Worm (Caenorhabditis elegans) whole organism, midembryonic: Measurements from ENCODE around the gene mlc-7.

Experiments used
- T22C8.4 ChIP-seq: fragments of 200-800 bp; sonication (Bioruptor generic); IDR thresholded peaks from 2 replicates; pipeline ENCODE4 v1.3.6; 2022; ENCODE audit warnings: missing genetic modification characterization, missing compliant biosample characterization
- cog-1 ChIP-seq: sonication (generic microtip); optimal IDR thresholded peaks from 2 replicates; lab custom pipeline; 2016; ENCODE audit warnings: missing genetic modification characterization, missing compliant biosample characterization
- flt-1 ChIP-seq: fragments of 200-800 bp; sonication (Bioruptor generic); IDR thresholded peaks from 2 replicates; pipeline ENCODE4 v1.3.6; 2022; ENCODE audit warnings: missing genetic modification characterization, missing compliant biosample characterization
- klf-2 ChIP-seq: fragments of 200-800 bp; sonication (Bioruptor generic); conservative IDR thresholded peaks from 2 replicates; pipeline ENCODE4 v1.3.6; 2022; ENCODE audit warnings: missing genetic modification reagents, missing genetic modification characterization, missing compliant biosample characterization
- med-1 ChIP-seq: sonication (generic microtip); optimal IDR thresholded peaks from 2 replicates; lab custom pipeline; 2017; ENCODE audit warnings: missing genetic modification characterization, mild to moderate bottlenecking, missing compliant biosample characterization, antibody characterized with exemption, missing genetic modification reagents; ENCODE audit not compliant: insufficient read depth
- ref-1 ChIP-seq: fragments of 200-800 bp; sonication (Bioruptor generic); conservative IDR thresholded peaks from 2 replicates; pipeline ENCODE4 v1.3.6; 2022; ENCODE audit warnings: missing genetic modification reagents, missing genetic modification characterization, missing compliant biosample characterization
- tab-1 ChIP-seq: fragments of 200-800 bp; sonication (Bioruptor generic); IDR thresholded peaks from 2 replicates; pipeline ENCODE4 v1.3.6; 2022; ENCODE audit warnings: missing genetic modification characterization, missing compliant biosample characterization
- ztf-23 ChIP-seq: fragments of 200-800 bp; sonication (Bioruptor generic); IDR thresholded peaks from 2 replicates; pipeline ENCODE4 v1.3.6; 2022; ENCODE audit warnings: missing genetic modification reagents, missing genetic modification characterization, missing compliant biosample characterization
- ztf-29 ChIP-seq: fragments of 200-800 bp; sonication (Bioruptor generic); IDR thresholded peaks from 2 replicates; pipeline ENCODE4 v1.3.6; 2022; ENCODE audit warnings: missing genetic modification reagents, missing genetic modification characterization, missing compliant biosample characterization

mlc-7 gene

ce11 chrIII:13779360-13780093, 28.3 kb downstream of the mlc-7 start:
- TF ChIP-seq cog-1 (tag; lab: Kevin White, UChicago) (no peak), ztf-23 (GFP tag; lab: Robert Waterston, UW) (no peak), med-1 (GFP tag; lab: Kevin White, UChicago) (no peak), ztf-29 (GFP tag; lab: Robert Waterston, UW) (no peak)

ce11 chrIII:13780199-13780706, 29.0 kb downstream of the mlc-7 start, which contains the start of gene pot-3:
TSS of gene pot-3 (plus strand) at chrIII:13780215.
- TF ChIP-seq cog-1 (tag; lab: Kevin White, UChicago) (no peak), ztf-29 (GFP tag; lab: Robert Waterston, UW) (no peak), ztf-23 (GFP tag; lab: Robert Waterston, UW) (no peak), klf-2 (GFP tag; lab: Robert Waterston, UW) (no peak), flt-1 (GFP tag; lab: Robert Waterston, UW) (no peak), T22C8.4 (GFP tag; lab: Robert Waterston, UW) (no peak), tab-1 (GFP tag; lab: Robert Waterston, UW) (no peak), med-1 (GFP tag; lab: Kevin White, UChicago) (no peak), ref-1 (GFP tag; lab: Robert Waterston, UW) (no peak)
